Fruit fly (Drosophila melanogaster): ENCODE results near the gene mRpL2.

DNA sequence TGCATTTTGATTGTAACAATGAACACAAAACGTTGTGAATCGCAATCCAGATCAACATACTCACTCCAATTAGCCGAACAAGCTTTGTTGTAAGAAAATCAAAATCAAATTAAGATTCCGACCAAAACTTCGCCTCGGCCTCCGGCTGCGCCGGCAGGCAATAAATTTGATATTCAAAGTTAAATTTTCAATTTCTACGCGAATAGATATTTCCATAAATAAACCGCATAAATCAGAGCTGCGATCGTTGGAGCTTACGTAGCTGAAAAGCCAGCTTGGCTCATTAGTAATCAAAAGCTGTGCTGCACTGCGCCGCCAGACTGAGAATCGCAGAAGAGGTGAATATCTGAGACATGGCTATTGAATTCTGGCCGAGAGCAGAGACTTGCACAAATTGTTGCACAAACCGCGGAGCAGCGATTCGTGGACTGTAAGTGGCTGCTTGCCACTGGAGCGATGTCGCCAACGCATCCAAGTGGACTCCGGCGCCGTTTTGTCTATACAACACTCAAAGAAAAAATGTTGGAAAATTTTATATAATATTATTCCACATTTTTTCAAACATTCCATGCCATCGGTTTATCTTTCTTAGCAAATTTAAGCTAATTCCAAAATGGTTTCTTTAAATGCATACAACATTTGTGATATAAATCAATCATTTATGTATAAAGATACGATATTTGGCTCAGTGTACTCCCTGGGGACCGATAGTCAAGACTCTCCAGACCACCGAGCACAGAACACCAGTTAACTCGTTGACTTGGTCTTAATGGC lies 28.0 kb downstream of the mRpL2 start:
- TF ChIP-seq CG8478 (optimal IDR thresholded peaks at IDR 0.05) (no peak), CTCF (optimal IDR thresholded peaks at IDR 0.05) (no peak)
